Fruit fly (Drosophila melanogaster): ENCODE measurements at regions not wholly inside any gene's neighbourhood (a gene's known extent, or its start where the extent isn't known, plus 50 kb on each side); places are given as distances from the start of the nearest gene placed in this dataset.

- TF ChIP-seq CG14441 (GFP tag; IDR thresholded peaks at IDR 0.05) = peak; percentile 54; the same call in 1 of the 2 replicates
- TF ChIP-seq bowl (GFP tag; IDR thresholded peaks at IDR 0.05) = no peak
- TF ChIP-seq CG15514 (GFP tag; optimal IDR thresholded peaks at IDR 0.05) = peak; percentile 5
- peak; percentile 72; the same call in 1 of the 2 replicates for TF ChIP-seq peb (GFP tag; IDR thresholded peaks at IDR 0.05)
- peak; percentile 53; the same call in 1 of the 2 replicates for TF ChIP-seq sens-2 (GFP tag; IDR thresholded peaks at IDR 0.05)
- no peak for TF ChIP-seq Ets97D (GFP tag; optimal IDR thresholded peaks at IDR 0.05)
- TF ChIP-seq kni (GFP tag; optimal IDR thresholded peaks at IDR 0.05) = peak; percentile 51
- no peak for TF ChIP-seq Atf-2 (GFP tag; optimal IDR thresholded peaks at IDR 0.05)
- no peak for TF ChIP-seq CG1792 (GFP tag; optimal IDR thresholded peaks at IDR 0.05)
- TF ChIP-seq CG30403 (GFP tag; optimal IDR thresholded peaks at IDR 0.05) = peak; percentile 74
- no peak for TF ChIP-seq en (GFP tag; optimal IDR thresholded peaks at IDR 0.05)
- TF ChIP-seq sisA (GFP tag; IDR thresholded peaks at IDR 0.05) = peak; percentile 76
- TF ChIP-seq CG1603 (tag; optimal IDR thresholded peaks at IDR 0.05) = peak; percentile 32
- TF ChIP-seq CG18764 (GFP tag; optimal IDR thresholded peaks at IDR 0.05) = peak; percentile 70
- no peak for TF ChIP-seq chif (GFP tag; optimal IDR thresholded peaks at IDR 0.05)
- TF ChIP-seq nau (GFP tag; optimal IDR thresholded peaks at IDR 0.05) = peak; percentile 81
- TF ChIP-seq Ets65A (GFP tag) = peak; percentile 88
- TF ChIP-seq lbe (GFP tag; optimal IDR thresholded peaks at IDR 0.05) = peak; percentile 51
- no peak for TF ChIP-seq hbn (GFP tag; IDR thresholded peaks at IDR 0.05; ENCODE audit: partially characterized antibody)
- peak; percentile 47 for TF ChIP-seq CG9817 (tag; optimal IDR thresholded peaks at IDR 0.05)
- TF ChIP-seq ken (GFP tag; IDR thresholded peaks at IDR 0.05) = peak; percentile 50; the same call in 1 of the 3 replicates
Observed at dm6 chr3L:10352066-10352957, 60.3 kb upstream of the CG12362 start (continued).

- peak; percentile 50 for TF ChIP-seq crol (GFP tag; IDR thresholded peaks at IDR 0.05)
- TF ChIP-seq CG11247 (GFP tag; IDR thresholded peaks at IDR 0.05) = 0 out of 2 replicates have a peak, but pooled peaks have one; percentile 4
- TF ChIP-seq mirr (GFP tag; optimal IDR thresholded peaks at IDR 0.05) = no peak
- no peak for TF ChIP-seq Blimp-1 (GFP tag; optimal IDR thresholded peaks at IDR 0.05)
- no peak for TF ChIP-seq CG6272 (GFP tag; IDR thresholded peaks at IDR 0.05)
- 0 out of 2 replicates have a peak, but pooled peaks have one; percentile 4 for TF ChIP-seq CG4404 (GFP tag; IDR thresholded peaks at IDR 0.05)
- no peak for TF ChIP-seq Nf-YB (GFP tag; optimal IDR thresholded peaks at IDR 0.05)
- TF ChIP-seq Lim3 (GFP tag; IDR thresholded peaks at IDR 0.05) = no peak
- TF ChIP-seq pita (GFP tag; optimal IDR thresholded peaks at IDR 0.05) = no peak
- TF ChIP-seq Ada2b (GFP tag; IDR thresholded peaks at IDR 0.05) = 0 out of 2 replicates have a peak, but pooled peaks have one; percentile 2
- 0 out of 3 replicates have a peak, but pooled peaks have one; percentile 2 for TF ChIP-seq so (GFP tag; IDR thresholded peaks at IDR 0.05)
- TF ChIP-seq nau (GFP tag; optimal IDR thresholded peaks at IDR 0.05) = peak; percentile 10
- no peak for TF ChIP-seq sens (GFP tag)
- peak; percentile 1 for TF ChIP-seq Xbp1 (GFP tag; optimal IDR thresholded peaks at IDR 0.05)
- TF ChIP-seq CG12769 (tag; optimal IDR thresholded peaks at IDR 0.05) = no peak
- no peak for TF ChIP-seq CG16779 (GFP tag; IDR thresholded peaks at IDR 0.05)
- TF ChIP-seq CG2889 (GFP tag; IDR thresholded peaks at IDR 0.05) = 0 out of 3 replicates have a peak, but pooled peaks have one; percentile 1
- TF ChIP-seq dan (GFP tag; IDR thresholded peaks at IDR 0.05) = no peak
- TF ChIP-seq disco-r (GFP tag; optimal IDR thresholded peaks at IDR 0.05) = no peak
- TF ChIP-seq ci (GFP tag; IDR thresholded peaks at IDR 0.05) = 0 out of 3 replicates have a peak, but pooled peaks have one; percentile 5
- TF ChIP-seq org-1 (GFP tag; optimal IDR thresholded peaks at IDR 0.05) = peak; percentile 20
- 0 out of 3 replicates have a peak, but pooled peaks have one; percentile 3 for TF ChIP-seq ase (GFP tag; IDR thresholded peaks at IDR 0.05)
- TF ChIP-seq CG3407 (GFP tag; optimal IDR thresholded peaks at IDR 0.05) = peak; percentile 16
- peak; percentile 29 for TF ChIP-seq tin (GFP tag; optimal IDR thresholded peaks at IDR 0.05)
Observed at dm6 chr3L:10352958-10353302, 59.7 kb upstream of the CG12362 start.
